Worm (Caenorhabditis elegans) whole organism, early embryonic: Measurements from ENCODE around the gene fbxb-33.

Source experiments
- B0310.2 ChIP-seq: sonication (generic microtip); optimal IDR thresholded peaks from 2 replicates; lab custom pipeline; 2016; ENCODE audit warnings: mild to moderate bottlenecking, missing genetic modification characterization, missing compliant biosample characterization
- F13C5.2 ChIP-seq: sonication (generic microtip); optimal IDR thresholded peaks from 2 replicates; lab custom pipeline; 2017; ENCODE audit warnings: mild to moderate bottlenecking, missing genetic modification characterization, inconsistent platforms, missing compliant biosample characterization
- aly-1 ChIP-seq: sonication (generic microtip); optimal IDR thresholded peaks from 2 replicates; lab custom pipeline; 2016; ENCODE audit warnings: missing genetic modification characterization, missing compliant biosample characterization
- ama-1 ChIP-seq: fragments of 150-350 bp; optimal IDR thresholded peaks from 2 replicates; lab custom pipeline; 2014
- ceh-13 ChIP-seq: fragments of 200-800 bp; sonication (Bioruptor generic); optimal IDR thresholded peaks from 2 replicates; lab custom pipeline; 2018; ENCODE audit warnings: mild to moderate bottlenecking, missing genetic modification characterization, missing compliant biosample characterization
- ceh-36 ChIP-seq: sonication (generic microtip); optimal IDR thresholded peaks from 2 replicates; lab custom pipeline; 2016; ENCODE audit warnings: missing genetic modification characterization, inconsistent platforms, missing compliant biosample characterization
- ets-7 ChIP-seq: sonication (generic microtip); optimal IDR thresholded peaks from 2 replicates; lab custom pipeline; 2016; ENCODE audit warnings: missing genotype, missing genetic modification characterization, missing compliant biosample characterization
- flt-1 ChIP-seq: fragments of 200-800 bp; sonication (Bioruptor generic); IDR thresholded peaks from 2 replicates; pipeline ENCODE4 v1.3.6; 2022; ENCODE audit warnings: missing genetic modification characterization, missing compliant biosample characterization
- hmbx-1 ChIP-seq: sonication (generic microtip); optimal IDR thresholded peaks from 2 replicates; lab custom pipeline; 2016; ENCODE audit warnings: mild to moderate bottlenecking, missing genetic modification characterization, missing compliant biosample characterization
- hmg-4 ChIP-seq: fragments of 200-800 bp; sonication (Bioruptor generic); optimal IDR thresholded peaks from 2 replicates; lab custom pipeline; 2018; ENCODE audit warnings: mild to moderate bottlenecking, missing genetic modification characterization, missing compliant biosample characterization
- hnd-1 ChIP-seq: sonication (generic microtip); optimal IDR thresholded peaks from 2 replicates; lab custom pipeline; 2016; ENCODE audit warnings: missing genetic modification characterization, missing compliant biosample characterization
- pes-1 ChIP-seq: fragments of 200-800 bp; sonication (Bioruptor generic); IDR thresholded peaks from 2 replicates; pipeline ENCODE4 v1.3.6; 2022; ENCODE audit warnings: missing genetic modification reagents, missing genetic modification characterization, missing compliant biosample characterization
- scrt-1 ChIP-seq: fragments of 200-800 bp; sonication (Bioruptor generic); IDR thresholded peaks from 2 replicates; pipeline ENCODE4 v1.3.6; 2022; ENCODE audit warnings: missing genetic modification characterization, missing compliant biosample characterization
- sea-1 ChIP-seq: fragments of 200-800 bp; sonication (Bioruptor generic); conservative IDR thresholded peaks from 2 replicates; pipeline ENCODE4 v1.3.6; 2022; ENCODE audit warnings: missing genetic modification characterization, missing compliant biosample characterization
- tbx-11 ChIP-seq: fragments of 200-800 bp; sonication (Bioruptor generic); IDR thresholded peaks from 2 replicates; pipeline ENCODE4 v1.3.6; 2022; ENCODE audit warnings: missing genetic modification characterization, missing compliant biosample characterization
- tbx-37 ChIP-seq: fragments of 200-800 bp; sonication (Bioruptor generic); conservative IDR thresholded peaks from 2 replicates; pipeline ENCODE4 v1.3.6; 2022; ENCODE audit warnings: missing genetic modification reagents, missing genetic modification characterization, missing compliant biosample characterization
- tra-4 ChIP-seq: sonication (generic microtip); optimal IDR thresholded peaks from 2 replicates; lab custom pipeline; 2017; ENCODE audit warnings: missing genetic modification characterization, missing compliant biosample characterization

Gene fbxb-33

ce11 chrII:3673493-3673892 is 26.3 kb downstream of the fbxb-33 start, which contains the start of gene sea-1:
Gene sea-1 (minus strand): TSS chrII:3673593.
- TF ChIP-seq tbx-37 (GFP tag; lab: Robert Waterston, UW) (no peak), B0310.2 (tag; lab: Kevin White, UChicago) (no peak), ama-1 (lab: Kevin White, UChicago) (no peak), scrt-1 (GFP tag; lab: Robert Waterston, UW) (no peak), aly-1 (tag; lab: Kevin White, UChicago) (no peak), ceh-13 (GFP tag; lab: Kevin White, UChicago) (no peak), ceh-36 (tag; lab: Kevin White, UChicago) (no peak), pes-1 (GFP tag; lab: Robert Waterston, UW) (no peak), ets-7 (no peak), F13C5.2 (no peak), flt-1 (no peak), tra-4 (tag; lab: Kevin White, UChicago) (no peak), hnd-1 (tag; lab: Kevin White, UChicago) (no peak), tbx-11 (GFP tag; lab: Robert Waterston, UW) (no peak), hmg-4 (GFP tag; lab: Kevin White, UChicago) (no peak), sea-1 (GFP tag; lab: Robert Waterston, UW) (no peak)

- no peak for TF ChIP-seq sea-1 (GFP tag; lab: Robert Waterston, UW)
- TF ChIP-seq tra-4 (tag; lab: Kevin White, UChicago), result no peak
- no peak for TF ChIP-seq aly-1 (tag; lab: Kevin White, UChicago)
- no peak for TF ChIP-seq ceh-36 (tag; lab: Kevin White, UChicago)
- TF ChIP-seq flt-1, result no peak
- no peak for TF ChIP-seq tbx-37 (GFP tag; lab: Robert Waterston, UW)
- no peak for TF ChIP-seq scrt-1 (GFP tag; lab: Robert Waterston, UW)
- no peak for TF ChIP-seq ama-1 (lab: Kevin White, UChicago)
- no peak for TF ChIP-seq F13C5.2
- TF ChIP-seq hnd-1 (tag; lab: Kevin White, UChicago), result no peak
- TF ChIP-seq B0310.2 (tag; lab: Kevin White, UChicago), result no peak
Measured at ce11 chrII:3675176-3675575, 28.0 kb downstream of the fbxb-33 start, which contains the start of gene F19B10.2. Gene F19B10.2 (plus strand): TSS chrII:3675476.

ce11 chrII:3678978-3679377 is 31.8 kb downstream of the fbxb-33 start:
- TF ChIP-seq flt-1 (no peak), sea-1 (GFP tag; lab: Robert Waterston, UW) (no peak)

ce11 chrII:3680366-3680765 is 33.2 kb downstream of the fbxb-33 start:
- TF ChIP-seq ets-7 (no peak), pes-1 (GFP tag; lab: Robert Waterston, UW) (no peak), hnd-1 (tag; lab: Kevin White, UChicago) (no peak), tbx-37 (GFP tag; lab: Robert Waterston, UW) (no peak), sea-1 (GFP tag; lab: Robert Waterston, UW) (no peak), ceh-13 (GFP tag; lab: Kevin White, UChicago) (no peak), tra-4 (tag; lab: Kevin White, UChicago) (no peak), hmbx-1 (no peak), flt-1 (no peak), scrt-1 (GFP tag; lab: Robert Waterston, UW) (no peak), hmg-4 (GFP tag; lab: Kevin White, UChicago) (no peak), ama-1 (lab: Kevin White, UChicago) (no peak), aly-1 (tag; lab: Kevin White, UChicago) (no peak), ceh-36 (tag; lab: Kevin White, UChicago) (no peak), tbx-11 (GFP tag; lab: Robert Waterston, UW) (no peak), B0310.2 (tag; lab: Kevin White, UChicago) (no peak), F13C5.2 (no peak)

DNA sequence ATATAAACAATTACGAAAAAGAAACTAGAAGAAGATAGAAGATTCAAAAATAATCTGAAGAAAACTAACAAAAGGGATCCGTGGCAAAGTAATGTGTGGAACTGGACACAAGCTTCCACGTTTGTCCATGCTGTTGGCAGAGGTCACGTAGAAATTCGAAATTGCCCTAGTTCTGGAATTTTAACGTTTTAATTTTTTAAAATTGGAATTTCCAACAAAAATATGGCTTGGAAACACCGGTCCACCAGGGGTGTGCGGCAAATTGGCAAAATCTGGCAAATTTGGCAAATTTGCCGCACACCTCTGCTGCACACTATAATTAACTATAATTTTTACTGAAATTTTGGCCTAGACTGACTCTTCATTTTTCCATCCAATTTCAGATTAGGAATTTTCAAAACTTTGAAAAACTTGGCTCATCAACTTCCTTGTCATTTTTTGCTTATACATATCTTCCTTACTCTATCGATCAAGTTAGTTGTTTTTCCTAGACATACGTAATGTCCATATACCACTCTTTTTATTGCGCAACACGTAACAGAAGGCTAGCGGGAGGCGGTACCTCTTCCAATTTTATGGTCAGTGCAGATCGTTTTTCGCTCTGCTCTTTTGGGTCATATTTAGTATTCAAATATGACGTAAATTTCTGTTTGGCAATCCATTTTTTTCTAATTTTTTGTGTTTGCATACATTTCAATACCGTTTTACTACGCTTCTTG is 34.3 kb downstream of the fbxb-33 start, which contains the start of gene F19B10.10:
Gene F19B10.10, minus strand, starts transcription at position 51 of the 719 bp plus-strand sequence.
- no peak for TF ChIP-seq aly-1 (tag; lab: Kevin White, UChicago)
- no peak for TF ChIP-seq pes-1 (GFP tag; lab: Robert Waterston, UW)
- TF ChIP-seq ceh-13 (GFP tag; lab: Kevin White, UChicago), result no peak
- TF ChIP-seq flt-1, result no peak

ce11 chrII:3682770-3683234 is 35.6 kb downstream of the fbxb-33 start, which contains the start of gene F19B10.1:
Gene F19B10.1 (plus strand): TSS chrII:3683184.
- TF ChIP-seq B0310.2 (tag; lab: Kevin White, UChicago) (no peak), ceh-36 (tag; lab: Kevin White, UChicago) (no peak), flt-1 (no peak)

- TF ChIP-seq tbx-37 (GFP tag; lab: Robert Waterston, UW) (no peak), F13C5.2 (no peak), pes-1 (GFP tag; lab: Robert Waterston, UW) (no peak), flt-1 (no peak), hmbx-1 (no peak), ets-7 (no peak), tbx-11 (GFP tag; lab: Robert Waterston, UW) (no peak), B0310.2 (tag; lab: Kevin White, UChicago) (no peak), sea-1 (GFP tag; lab: Robert Waterston, UW) (no peak), scrt-1 (GFP tag; lab: Robert Waterston, UW) (no peak)
Measured at ce11 chrII:3684487-3685067, 37.4 kb downstream of the fbxb-33 start.
